Fruit fly (Drosophila melanogaster) whole organism, pupa: ENCODE measurements around the gene CG7551.

ENCODE experiments used
- CG10348 ChIP-seq: fragments of 200-800 bp; sonication (Bioruptor generic); IDR thresholded peaks from 2 replicates; pipeline ENCODE4 v1.3.6; 2022; ENCODE audit warnings: missing biosample characterization, missing genetic modification characterization
- CG14655 ChIP-seq: fragments of 200-800 bp; sonication (Bioruptor generic); optimal IDR thresholded peaks from 3 replicates; lab custom pipeline; 2017; ENCODE audit warnings: mild to moderate bottlenecking, missing biosample characterization, missing genetic modification reagents, missing genetic modification characterization
- CG15710 ChIP-seq: fragments of 200-800 bp; sonication (Bioruptor generic); optimal IDR thresholded peaks from 2 replicates; lab custom pipeline; 2018; ENCODE audit warnings: missing biosample characterization, mild to moderate bottlenecking, missing genetic modification characterization, moderate library complexity
- CG32121 ChIP-seq: fragments of 200-800 bp; sonication (Bioruptor generic); IDR thresholded peaks from 2 replicates; pipeline ENCODE4 v1.3.6; 2022; ENCODE audit warnings: missing biosample characterization, missing genetic modification characterization
- CG34367 ChIP-seq: fragments of 200-800 bp; sonication (Bioruptor generic); optimal IDR thresholded peaks from 2 replicates; lab custom pipeline; 2018; ENCODE audit warnings: missing biosample characterization, mild to moderate bottlenecking, missing genetic modification characterization
- EcR ChIP-seq: fragments of 200-800 bp; sonication (Bioruptor generic); optimal IDR thresholded peaks from 3 replicates; lab custom pipeline; 2019; ENCODE audit warnings: missing biosample characterization, missing genetic modification characterization, mild to moderate bottlenecking, moderate library complexity, missing genetic modification reagents
- Pif1A ChIP-seq: fragments of 200-800 bp; sonication (Bioruptor generic); optimal IDR thresholded peaks from 3 replicates; lab custom pipeline; 2016; ENCODE audit warnings: missing biosample characterization, missing genetic modification characterization
- fd96Ca ChIP-seq: fragments of 200-800 bp; sonication (Bioruptor generic); IDR thresholded peaks from 3 replicates; pipeline ENCODE4 v1.3.6; 2022; ENCODE audit warnings: missing biosample characterization, missing genetic modification characterization
- gl ChIP-seq: fragments of 200-800 bp; sonication (Bioruptor generic); optimal IDR thresholded peaks from 2 replicates; lab custom pipeline; 2018; ENCODE audit warnings: missing biosample characterization, mild to moderate bottlenecking, missing genetic modification characterization
- rn ChIP-seq: fragments of 200-800 bp; sonication (Bioruptor generic); IDR thresholded peaks from 2 replicates; pipeline ENCODE4 v1.3.6; 2022; ENCODE audit warnings: missing biosample characterization, missing genetic modification characterization

dm6 chr3L:11431926-11432323, 26.4 kb upstream of the CG7551 start:
- no peak for TF ChIP-seq CG14655
- no peak for TF ChIP-seq Pif1A (GFP tag; lab: Kevin White, UChicago)
- TF ChIP-seq CG15710 (tag; lab: Kevin White, UChicago) = no peak
- no peak for TF ChIP-seq CG34367 (tag; lab: Kevin White, UChicago)
- 0 out of 2 replicates have a peak, but pooled peaks have one; percentile 14 for TF ChIP-seq CG32121
- TF ChIP-seq EcR (GFP tag; lab: Kevin White, UChicago) = peak; percentile 65
- no peak for TF ChIP-seq CG10348 (GFP tag; lab: Robert Waterston, UW)
- no peak for TF ChIP-seq rn (GFP tag; lab: Robert Waterston, UW)
- 0 out of 3 replicates have a peak, but pooled peaks have one; percentile 24 for TF ChIP-seq fd96Ca
- no peak for TF ChIP-seq gl (tag; lab: Kevin White, UChicago)
